Worm (Caenorhabditis elegans) whole organism, late embryonic: ENCODE measurements around the gene dcr-1.
A peak's percentile ranks its signal among the peaks of the same experiment; 100 is the strongest.

Experiments used
- C38D4.7 ChIP-seq: fragments of 200-800 bp; sonication (Bioruptor generic); optimal IDR thresholded peaks from 2 replicates; lab custom pipeline; 2018; ENCODE audit warnings: mild to moderate bottlenecking, missing genetic modification characterization, moderate library complexity, missing compliant biosample characterization
- F13H6.1 ChIP-seq: sonication (generic microtip); optimal IDR thresholded peaks from 2 replicates; lab custom pipeline; 2016; ENCODE audit warnings: missing genetic modification characterization, missing compliant biosample characterization
- Y22D7AL.16 ChIP-seq: sonication (generic microtip); optimal IDR thresholded peaks from 2 replicates; lab custom pipeline; 2016; ENCODE audit warnings: missing genetic modification characterization, missing compliant biosample characterization
- ama-1 ChIP-seq: fragments of 150-350 bp; optimal IDR thresholded peaks from 2 replicates; lab custom pipeline; 2014
- ceh-18 ChIP-seq: sonication (generic microtip); optimal IDR thresholded peaks from 2 replicates; lab custom pipeline; 2016; ENCODE audit warnings: missing genetic modification characterization, missing compliant biosample characterization
- ceh-19 ChIP-seq: fragments of 200-800 bp; sonication (Bioruptor generic); optimal IDR thresholded peaks from 2 replicates; lab custom pipeline; 2018; ENCODE audit warnings: mild to moderate bottlenecking, missing genetic modification characterization, missing compliant biosample characterization
- ceh-30 ChIP-seq: fragments of 150-350 bp; optimal IDR thresholded peaks from 2 replicates; lab custom pipeline; 2014; ENCODE audit warnings: missing biosample characterization, missing genetic modification characterization
- ceh-31 ChIP-seq: sonication (generic microtip); optimal IDR thresholded peaks from 2 replicates; lab custom pipeline; 2016; ENCODE audit warnings: missing genetic modification characterization, missing compliant biosample characterization
- ceh-34 ChIP-seq: sonication (generic microtip); optimal IDR thresholded peaks from 2 replicates; lab custom pipeline; 2016; ENCODE audit warnings: mild to moderate bottlenecking, missing genetic modification characterization, missing compliant biosample characterization
- ceh-6 ChIP-seq: fragments of 200-800 bp; sonication (Bioruptor generic); optimal IDR thresholded peaks from 2 replicates; lab custom pipeline; 2018; ENCODE audit warnings: mild to moderate bottlenecking, missing genetic modification characterization, missing compliant biosample characterization
- che-1 ChIP-seq: sonication (generic microtip); optimal IDR thresholded peaks from 2 replicates; lab custom pipeline; 2016; ENCODE audit warnings: mild to moderate bottlenecking, missing genetic modification characterization, missing compliant biosample characterization
- dmd-4 ChIP-seq: sonication (generic microtip); optimal IDR thresholded peaks from 2 replicates; lab custom pipeline; 2016; ENCODE audit warnings: borderline replicate concordance, missing genetic modification characterization, missing compliant biosample characterization
- dve-1 ChIP-seq: sonication (generic microtip); optimal IDR thresholded peaks from 2 replicates; lab custom pipeline; 2017; ENCODE audit warnings: antibody characterized with exemption, mild to moderate bottlenecking, missing genetic modification characterization, missing compliant biosample characterization
- elt-2 ChIP-seq: sonication (generic microtip); optimal IDR thresholded peaks from 2 replicates; lab custom pipeline; 2016; ENCODE audit warnings: missing genetic modification reagents, missing genetic modification characterization, missing compliant biosample characterization
- eyg-1 ChIP-seq: sonication (generic microtip); optimal IDR thresholded peaks from 2 replicates; lab custom pipeline; 2016; ENCODE audit warnings: missing genotype, missing genetic modification characterization, missing compliant biosample characterization
- fkh-6 ChIP-seq: sonication (generic microtip); optimal IDR thresholded peaks from 2 replicates; lab custom pipeline; 2016; ENCODE audit warnings: missing genetic modification characterization, missing compliant biosample characterization
- hlh-30 ChIP-seq: sonication (generic microtip); optimal IDR thresholded peaks from 2 replicates; lab custom pipeline; 2017; ENCODE audit warnings: antibody characterized with exemption, missing genetic modification characterization, missing compliant biosample characterization; ENCODE audit not compliant: insufficient read depth
- hlh-8 ChIP-seq: sonication (generic microtip); optimal IDR thresholded peaks from 2 replicates; lab custom pipeline; 2016; ENCODE audit warnings: missing genotype, missing genetic modification characterization, missing compliant biosample characterization
- madf-2 ChIP-seq: sonication (generic microtip); optimal IDR thresholded peaks from 2 replicates; lab custom pipeline; 2017; ENCODE audit warnings: missing genetic modification characterization, missing compliant biosample characterization
- mec-3 ChIP-seq: sonication (generic microtip); optimal IDR thresholded peaks from 2 replicates; lab custom pipeline; 2016; ENCODE audit warnings: borderline replicate concordance, missing genetic modification characterization, missing compliant biosample characterization
- nfya-1 ChIP-seq: sonication (generic microtip); optimal IDR thresholded peaks from 2 replicates; lab custom pipeline; 2017; ENCODE audit warnings: missing genetic modification characterization, mild to moderate bottlenecking, missing compliant biosample characterization, antibody characterized with exemption, moderate library complexity
- nhr-11 ChIP-seq: fragments of 150-350 bp; optimal IDR thresholded peaks from 2 replicates; lab custom pipeline; 2014; ENCODE audit warnings: missing biosample characterization, missing genetic modification characterization
- pha-4 ChIP-seq: fragments of 150-350 bp; optimal IDR thresholded peaks from 2 replicates; lab custom pipeline; 2018; ENCODE audit warnings: missing biosample characterization, missing genetic modification reagents, missing genetic modification characterization
- pqm-1 ChIP-seq: sonication (generic microtip); optimal IDR thresholded peaks from 2 replicates; lab custom pipeline; 2016; ENCODE audit warnings: missing genetic modification characterization, missing compliant biosample characterization
- pros-1 ChIP-seq: fragments of 150-350 bp; optimal IDR thresholded peaks from 2 replicates; lab custom pipeline; 2014; ENCODE audit warnings: missing biosample characterization, missing genetic modification reagents, missing genetic modification characterization
- rnt-1 ChIP-seq: sonication (generic microtip); optimal IDR thresholded peaks from 2 replicates; lab custom pipeline; 2016; ENCODE audit warnings: missing genetic modification characterization, missing compliant biosample characterization
- sdc-2 ChIP-seq: sonication (generic microtip); optimal IDR thresholded peaks from 2 replicates; lab custom pipeline; 2016; ENCODE audit warnings: missing genotype, missing genetic modification characterization, missing compliant biosample characterization
- ttx-3 ChIP-seq: sonication (generic microtip); optimal IDR thresholded peaks from 2 replicates; lab custom pipeline; 2016; ENCODE audit warnings: missing genetic modification reagents, missing genetic modification characterization, missing compliant biosample characterization
- unc-42 ChIP-seq: sonication (generic microtip); optimal IDR thresholded peaks from 2 replicates; lab custom pipeline; 2016; ENCODE audit warnings: missing genotype, missing genetic modification characterization, missing compliant biosample characterization
- unc-55 ChIP-seq: sonication (generic microtip); optimal IDR thresholded peaks from 2 replicates; lab custom pipeline; 2017; ENCODE audit warnings: missing biosample characterization, missing genetic modification reagents, missing genetic modification characterization
- unc-86 ChIP-seq: sonication (generic microtip); optimal IDR thresholded peaks from 2 replicates; lab custom pipeline; 2016; ENCODE audit warnings: missing genetic modification characterization, missing compliant biosample characterization
- ztf-16 ChIP-seq: sonication (generic microtip); optimal IDR thresholded peaks from 2 replicates; lab custom pipeline; 2017; ENCODE audit warnings: missing genetic modification characterization, missing compliant biosample characterization

The dcr-1 gene

ce11 chrIII:8093079-8093623 is 13.1 kb upstream of the dcr-1 start, which contains the start of gene K06H7.2 (continued):
- no peak for TF ChIP-seq ceh-34 (tag; lab: Kevin White, UChicago)
- no peak for TF ChIP-seq ama-1
- no peak for TF ChIP-seq rnt-1 (tag; lab: Kevin White, UChicago)
- TF ChIP-seq unc-86 (tag; lab: Kevin White, UChicago) = no peak
- no peak for TF ChIP-seq ceh-19 (GFP tag; lab: Kevin White, UChicago)
- no peak for TF ChIP-seq ztf-16 (tag; lab: Kevin White, UChicago)
- no peak for TF ChIP-seq hlh-8 (tag; lab: Kevin White, UChicago)
- no peak for TF ChIP-seq ttx-3 (tag; lab: Kevin White, UChicago)
- TF ChIP-seq ceh-31 (tag; lab: Kevin White, UChicago) = peak; percentile 48
- TF ChIP-seq dve-1 (tag; lab: Kevin White, UChicago) = no peak
- TF ChIP-seq pha-4 (tag; lab: Kevin White, UChicago) = no peak
- no peak for TF ChIP-seq sdc-2 (tag; lab: Kevin White, UChicago)
- no peak for TF ChIP-seq dmd-4 (tag; lab: Kevin White, UChicago)
- TF ChIP-seq nhr-11 = no peak
- peak; percentile 57 for TF ChIP-seq ceh-18 (tag; lab: Kevin White, UChicago)
- peak; percentile 93 for TF ChIP-seq hlh-30
- no peak for TF ChIP-seq C38D4.7 (GFP tag; lab: Kevin White, UChicago)

- no peak for TF ChIP-seq hlh-8 (tag; lab: Kevin White, UChicago)
- TF ChIP-seq eyg-1 (tag; lab: Kevin White, UChicago) = no peak
Observed at ce11 chrIII:8091408-8091807, 11.3 kb upstream of the dcr-1 start, which contains the start of gene idi-1. idi-1 (plus strand) TSS chrIII:8091708.

- TF ChIP-seq F13H6.1 = no peak
- no peak for TF ChIP-seq fkh-6 (tag; lab: Kevin White, UChicago)
- no peak for TF ChIP-seq nfya-1 (tag; lab: Kevin White, UChicago)
Observed at ce11 chrIII:8088235-8088634, 8.2 kb upstream of the dcr-1 start, which contains the start of gene vms-1. vms-1 (plus strand) TSS chrIII:8088535.

ce11 chrIII:8085355-8085754 is 5.3 kb upstream of the dcr-1 start, which contains the start of the genes K06H7.7 and grp-1:
K06H7.7 (minus strand) TSS chrIII:8085475.
grp-1 (plus strand) TSS chrIII:8085705.
- TF ChIP-seq nhr-11 (no peak), unc-42 (tag; lab: Kevin White, UChicago) (peak; percentile 24), elt-2 (tag; lab: Kevin White, UChicago) (no peak), ceh-30 (tag; lab: Kevin White, UChicago) (peak; percentile 25), pros-1 (tag; lab: Kevin White, UChicago) (peak; percentile 98), mec-3 (no peak), unc-55 (peak; percentile 12), ceh-18 (tag; lab: Kevin White, UChicago) (no peak), nfya-1 (tag; lab: Kevin White, UChicago) (peak; percentile 37)

ce11 chrIII:8077180-8077579 is 2.9 kb downstream of the dcr-1 start:
- TF ChIP-seq che-1 (tag; lab: Kevin White, UChicago) (no peak), ztf-16 (tag; lab: Kevin White, UChicago) (no peak), rnt-1 (tag; lab: Kevin White, UChicago) (no peak), ceh-6 (GFP tag; lab: Kevin White, UChicago) (no peak), mec-3 (no peak), pqm-1 (tag; lab: Kevin White, UChicago) (no peak), madf-2 (no peak)
- TF ChIP-seq, all 69 proteins: peak for 0

ce11 chrIII:8069206-8069605 is 10.9 kb downstream of the dcr-1 start:
- peak; percentile 32 for TF ChIP-seq ceh-6 (GFP tag; lab: Kevin White, UChicago)
- no peak for TF ChIP-seq Y22D7AL.16 (tag; lab: Kevin White, UChicago)
- peak; percentile 72 for TF ChIP-seq pros-1 (tag; lab: Kevin White, UChicago)
